Worm (Caenorhabditis elegans) whole organism, L4 larva: ENCODE results near the gene pgap-2.
"Not testable (repeated sequence)": the region's sequence is repeated elsewhere in the genome, so short reads cannot be mapped to it uniquely, and the experiment has no call there.

Experiments
- F44E2.7 ChIP-seq: fragments of 200-800 bp; sonication (Bioruptor generic); IDR thresholded peaks from 2 replicates; pipeline ENCODE4 v2.1.2; 2022; ENCODE audit warnings: missing genetic modification characterization, missing compliant biosample characterization
- T26A8.4 ChIP-seq: fragments of 200-800 bp; sonication (Bioruptor generic); IDR thresholded peaks from 2 replicates; pipeline ENCODE4 v1.3.6; 2022; ENCODE audit warnings: missing genetic modification characterization, missing compliant biosample characterization
- Y48G9A.11 ChIP-seq: fragments of 200-800 bp; sonication (Bioruptor generic); IDR thresholded peaks from 2 replicates; pipeline ENCODE4 v1.3.6; 2022; ENCODE audit warnings: missing genetic modification reagents, missing genetic modification characterization, missing compliant biosample characterization
- Y5F2A.4 ChIP-seq: fragments of 200-800 bp; sonication (Bioruptor generic); optimal IDR thresholded peaks from 2 replicates; lab custom pipeline; 2018; ENCODE audit warnings: mild to moderate bottlenecking, missing genetic modification characterization, missing compliant biosample characterization
- arid-1 ChIP-seq: fragments of 200-800 bp; sonication (Bioruptor generic); conservative IDR thresholded peaks from 2 replicates; pipeline ENCODE4 v1.3.6; 2022; ENCODE audit warnings: missing genetic modification reagents, missing genetic modification characterization, missing compliant biosample characterization
- ceh-20 ChIP-seq: fragments of 200-800 bp; sonication (Bioruptor generic); IDR thresholded peaks from 2 replicates; pipeline ENCODE4 v1.3.6; 2022; ENCODE audit warnings: missing genetic modification reagents, missing genetic modification characterization, missing compliant biosample characterization
- ceh-28 ChIP-seq: fragments of 150-350 bp; optimal IDR thresholded peaks from 2 replicates; lab custom pipeline; 2014; ENCODE audit warnings: missing biosample characterization, missing genetic modification reagents, missing genetic modification characterization
- ces-1 ChIP-seq: fragments of 150-350 bp; sonication (generic microtip); optimal IDR thresholded peaks from 4 replicates; lab custom pipeline; 2014; ENCODE audit warnings: missing biosample characterization, missing genetic modification reagents, missing genetic modification characterization
- cey-2 ChIP-seq: sonication (generic microtip); optimal IDR thresholded peaks from 3 replicates; lab custom pipeline; 2017; ENCODE audit warnings: missing genetic modification characterization, mild to moderate bottlenecking, missing compliant biosample characterization, antibody characterized with exemption, borderline replicate concordance; ENCODE audit not compliant: insufficient read depth
- ctbp-1 ChIP-seq: fragments of 200-800 bp; sonication (Bioruptor generic); IDR thresholded peaks from 2 replicates; pipeline ENCODE4 v1.3.6; 2022; ENCODE audit warnings: missing genetic modification reagents, missing genetic modification characterization, missing compliant biosample characterization
- dmd-6 ChIP-seq: fragments of 200-800 bp; sonication (Bioruptor generic); IDR thresholded peaks from 2 replicates; pipeline ENCODE4 v1.3.6; 2022; ENCODE audit warnings: missing genetic modification reagents, missing genetic modification characterization, missing compliant biosample characterization
- dve-1 ChIP-seq: sonication (generic microtip); optimal IDR thresholded peaks from 2 replicates; lab custom pipeline; 2017; ENCODE audit warnings: antibody characterized with exemption, mild to moderate bottlenecking, missing genetic modification characterization, missing compliant biosample characterization; ENCODE audit not compliant: insufficient read depth
- gei-8 ChIP-seq: fragments of 200-800 bp; sonication (Bioruptor generic); optimal IDR thresholded peaks from 2 replicates; lab custom pipeline; 2018; ENCODE audit warnings: mild to moderate bottlenecking, missing genetic modification characterization, missing compliant biosample characterization
- hlh-30 ChIP-seq: sonication (generic microtip); optimal IDR thresholded peaks from 2 replicates; lab custom pipeline; 2017; ENCODE audit warnings: antibody characterized with exemption, mild to moderate bottlenecking, missing genetic modification characterization, missing compliant biosample characterization; ENCODE audit not compliant: insufficient read depth
- hmg-1.1 ChIP-seq: fragments of 200-800 bp; sonication (Bioruptor generic); IDR thresholded peaks from 2 replicates; pipeline ENCODE4 v1.3.6; 2022; ENCODE audit warnings: missing genetic modification reagents, missing genetic modification characterization, missing compliant biosample characterization
- lin-1 ChIP-seq: fragments of 200-800 bp; sonication (Bioruptor generic); IDR thresholded peaks from 2 replicates; pipeline ENCODE4 v1.3.6; 2022; ENCODE audit warnings: missing genetic modification reagents, missing genetic modification characterization, missing compliant biosample characterization
- lin-29 ChIP-seq: fragments of 200-800 bp; sonication (Bioruptor generic); IDR thresholded peaks from 2 replicates; pipeline ENCODE4 v1.3.6; 2022; ENCODE audit warnings: missing genetic modification reagents, missing genetic modification characterization, missing compliant biosample characterization
- lin-38 ChIP-seq: fragments of 200-800 bp; sonication (Bioruptor generic); IDR thresholded peaks from 2 replicates; pipeline ENCODE4 v1.3.6; 2022; ENCODE audit warnings: missing genetic modification reagents, missing genetic modification characterization, missing compliant biosample characterization
- lir-3 ChIP-seq: sonication (generic microtip); optimal IDR thresholded peaks from 2 replicates; lab custom pipeline; 2016; ENCODE audit warnings: mild to moderate bottlenecking, missing genetic modification characterization, missing compliant biosample characterization
- lsy-2 ChIP-seq, 2 experiments: fragments of 150-350 bp in 1 of 2; sonication (generic microtip) in 1 of 2; optimal IDR thresholded peaks; 2 replicates each; lab custom pipeline; 2014 to 2017; ENCODE audit warnings: missing biosample characterization in 2 of 2, missing genetic modification characterization in 2 of 2
- mdt-29 ChIP-seq: fragments of 200-800 bp; sonication (Bioruptor generic); IDR thresholded peaks from 2 replicates; pipeline ENCODE4 v1.3.6; 2022; ENCODE audit warnings: missing genetic modification reagents, missing genetic modification characterization, missing compliant biosample characterization
- mxl-2 ChIP-seq: fragments of 200-800 bp; sonication (Bioruptor generic); conservative IDR thresholded peaks from 2 replicates; pipeline ENCODE4 v1.3.6; 2022; ENCODE audit warnings: missing genetic modification reagents, missing genetic modification characterization, missing compliant biosample characterization
- nhr-102 ChIP-seq: sonication (generic microtip); optimal IDR thresholded peaks from 2 replicates; lab custom pipeline; 2016; ENCODE audit warnings: mild to moderate bottlenecking, missing genetic modification characterization, moderate library complexity, missing compliant biosample characterization
- nhr-11 ChIP-seq: fragments of 150-350 bp; optimal IDR thresholded peaks from 2 replicates; lab custom pipeline; 2014; ENCODE audit warnings: missing biosample characterization, missing genetic modification characterization
- nhr-111 ChIP-seq: fragments of 200-800 bp; sonication (Bioruptor generic); optimal IDR thresholded peaks from 2 replicates; lab custom pipeline; 2018; ENCODE audit warnings: mild to moderate bottlenecking, missing genetic modification characterization, missing compliant biosample characterization
- nhr-237 ChIP-seq: sonication (generic microtip); optimal IDR thresholded peaks from 2 replicates; lab custom pipeline; 2017; ENCODE audit warnings: missing biosample characterization, missing genetic modification characterization
- nhr-42 ChIP-seq: fragments of 200-800 bp; sonication (Bioruptor generic); IDR thresholded peaks from 2 replicates; pipeline ENCODE4 v1.3.6; 2022; ENCODE audit warnings: missing genetic modification characterization, missing compliant biosample characterization
- pqm-1 ChIP-seq: sonication (generic microtip); optimal IDR thresholded peaks from 2 replicates; lab custom pipeline; 2017; ENCODE audit warnings: missing biosample characterization, missing genetic modification characterization
- set-16 ChIP-seq: fragments of 200-800 bp; sonication (Bioruptor generic); IDR thresholded peaks from 2 replicates; pipeline ENCODE4 v1.3.6; 2022; ENCODE audit warnings: missing genetic modification reagents, missing genetic modification characterization, missing compliant biosample characterization
- snpc-1.2 ChIP-seq: fragments of 200-800 bp; sonication (Bioruptor generic); IDR thresholded peaks from 2 replicates; pipeline ENCODE4 v1.3.6; 2022; ENCODE audit warnings: missing genetic modification reagents, missing genetic modification characterization, missing compliant biosample characterization
- spr-3 ChIP-seq: fragments of 200-800 bp; sonication (Bioruptor generic); optimal IDR thresholded peaks from 2 replicates; lab custom pipeline; 2018; ENCODE audit warnings: mild to moderate bottlenecking, missing genetic modification characterization, missing compliant biosample characterization
- unc-62 ChIP-seq, 3 experiments: fragments of 150-350 bp in 1 of 3; sonication (generic microtip); optimal IDR thresholded peaks in 2 of 3; peaks in 1 of 3; 1 replicate in 1 of 3; 2 replicates in 2 of 3; lab custom pipeline; 2014 to 2017; ENCODE audit warnings: missing biosample characterization in 3 of 3, missing genetic modification characterization in 3 of 3, missing genetic modification reagents in 3 of 3, missing genotype in 1 of 3
- zfp-2 ChIP-seq: sonication (generic microtip); optimal IDR thresholded peaks from 2 replicates; lab custom pipeline; 2016; ENCODE audit warnings: mild to moderate bottlenecking, missing genetic modification characterization, missing compliant biosample characterization
- zfp-3 ChIP-seq: fragments of 200-800 bp; sonication (Bioruptor generic); conservative IDR thresholded peaks from 2 replicates; pipeline ENCODE4 v1.3.6; 2022; ENCODE audit warnings: missing genetic modification reagents, missing genetic modification characterization, missing compliant biosample characterization
- zip-11 ChIP-seq: fragments of 200-800 bp; sonication (Bioruptor generic); IDR thresholded peaks from 2 replicates; pipeline ENCODE4 v1.3.6; 2022; ENCODE audit warnings: missing genetic modification characterization, missing compliant biosample characterization

The pgap-2 gene

ce11 chrIII:4742620-4743019, 37.3 kb downstream of the pgap-2 start, which contains the start of gene twk-6:
twk-6 (plus strand) TSS chrIII:4742920.
- not testable (repeated sequence) for TF ChIP-seq ces-1; nhr-11 (tag; lab: Kevin White, UChicago); lin-1 (GFP tag; lab: Robert Waterston, UW)

DNA sequence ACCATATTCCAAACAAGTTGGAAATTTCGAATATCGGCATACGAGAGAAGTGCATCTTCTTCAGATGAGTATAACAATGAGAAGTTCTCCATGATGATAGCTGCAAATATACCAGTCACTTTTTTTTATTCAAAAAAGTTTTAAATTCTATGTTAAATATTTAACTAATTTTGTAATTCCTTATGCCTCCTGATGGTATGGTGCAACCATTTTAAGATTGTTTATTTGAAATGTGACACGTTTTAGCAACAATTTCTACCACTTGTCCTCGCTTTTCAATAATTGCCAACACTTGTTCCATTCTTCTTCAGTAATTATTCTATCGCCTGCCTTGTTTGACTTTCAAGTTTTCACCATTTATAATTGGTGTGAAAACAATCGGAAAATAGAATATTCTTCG, 40.6 kb downstream of the pgap-2 start, which contains the start of gene F17C8.6:
TSS of gene F17C8.6 (minus strand) at position 101 of the 400 bp plus-strand sequence.
- no peak for TF ChIP-seq spr-3 (GFP tag; lab: Kevin White, UChicago)
- TF ChIP-seq mxl-2 (GFP tag; lab: Robert Waterston, UW) = no peak
- TF ChIP-seq set-16 (GFP tag; lab: Robert Waterston, UW) = no peak
- no peak for TF ChIP-seq zip-11
- no peak for TF ChIP-seq ceh-20 (GFP tag; lab: Robert Waterston, UW)
- no peak for TF ChIP-seq lir-3
- TF ChIP-seq gei-8 = no peak
- TF ChIP-seq nhr-111 (GFP tag; lab: Kevin White, UChicago) = no peak
- no peak for TF ChIP-seq lin-1 (GFP tag; lab: Robert Waterston, UW)
- TF ChIP-seq ceh-28 = no peak
- no peak for TF ChIP-seq F44E2.7 (GFP tag; lab: Robert Waterston, UW)
- TF ChIP-seq hlh-30 (tag; lab: Kevin White, UChicago) = no peak
- no peak for TF ChIP-seq Y5F2A.4 (GFP tag; lab: Kevin White, UChicago)
- TF ChIP-seq ctbp-1 (GFP tag; lab: Robert Waterston, UW) = no peak
- no peak for TF ChIP-seq cey-2 (tag; lab: Kevin White, UChicago)
- no peak for TF ChIP-seq nhr-237
- TF ChIP-seq nhr-102 (tag; lab: Kevin White, UChicago) = no peak
- no peak for TF ChIP-seq pqm-1 (tag; lab: Kevin White, UChicago)

ce11 chrIII:4748109-4748508, 42.8 kb downstream of the pgap-2 start, which contains the start of gene col-89:
col-89 (plus strand) TSS chrIII:4748127.
- no peak for TF ChIP-seq mxl-2 (GFP tag; lab: Robert Waterston, UW)
- no peak for TF ChIP-seq hmg-1.1 (GFP tag; lab: Robert Waterston, UW)
- no peak for TF ChIP-seq lin-1 (GFP tag; lab: Robert Waterston, UW)
- TF ChIP-seq unc-62 (GFP tag; optimal IDR thresholded peaks at IDR 0.05 in 1 of 2; lab: Kevin White, UChicago) = peak in 1 of 2 experiments; percentile 94
- TF ChIP-seq unc-62 (tag; optimal IDR thresholded peaks at IDR 0.05; lab: Kevin White, UChicago) = no peak
- no peak for TF ChIP-seq zfp-2 (tag; lab: Kevin White, UChicago)
- no peak for TF ChIP-seq dve-1 (tag; lab: Kevin White, UChicago)
- no peak for TF ChIP-seq nhr-237
- TF ChIP-seq, all 104 proteins: peak for 1

DNA sequence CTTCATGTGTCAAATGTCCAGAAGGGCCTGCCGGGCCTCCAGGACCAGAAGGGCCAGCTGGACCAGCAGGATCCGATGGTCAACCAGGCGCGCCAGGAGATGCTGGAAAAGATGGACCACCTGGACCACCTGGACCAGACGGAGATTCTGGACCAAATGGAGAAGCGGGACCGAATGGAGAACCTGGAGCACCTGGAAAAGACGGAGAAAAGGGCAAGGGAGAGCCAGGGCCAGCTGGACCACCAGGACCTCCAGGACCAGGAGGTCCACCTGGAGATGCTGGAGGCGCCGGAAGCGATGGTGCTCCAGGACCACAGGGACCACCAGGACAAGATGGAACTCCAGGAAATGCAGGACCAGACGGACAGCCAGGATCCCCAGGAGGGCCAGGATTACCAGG, 43.4 kb downstream of the pgap-2 start:
- TF ChIP-seq unc-62 (GFP tag; optimal IDR thresholded peaks at IDR 0.05 in 1 of 2; lab: Kevin White, UChicago) = peak in 1 of 2 experiments; percentile 73
- TF ChIP-seq unc-62 (tag; optimal IDR thresholded peaks at IDR 0.05; lab: Kevin White, UChicago) = no peak
- TF ChIP-seq set-16 (GFP tag; lab: Robert Waterston, UW) = peak; percentile 96
- TF ChIP-seq lir-3 = no peak

ce11 chrIII:4752569-4752968, 47.3 kb downstream of the pgap-2 start:
- TF ChIP-seq hmg-1.1 (GFP tag; lab: Robert Waterston, UW) (peak; percentile 75), ceh-20 (GFP tag; lab: Robert Waterston, UW) (peak; percentile 82), nhr-42 (GFP tag; lab: Robert Waterston, UW) (0 out of 2 replicates have a peak, but pooled peaks have one; percentile 19), dmd-6 (peak; percentile 35), ctbp-1 (GFP tag; lab: Robert Waterston, UW) (peak; percentile 67), snpc-1.2 (0 out of 2 replicates have a peak, but pooled peaks have one; percentile 39), Y48G9A.11 (GFP tag; lab: Robert Waterston, UW) (0 out of 2 replicates have a peak, but pooled peaks have one; percentile 32), lin-29 (peak; percentile 82), arid-1 (GFP tag; lab: Robert Waterston, UW) (peak; percentile 65), lin-38 (GFP tag; lab: Robert Waterston, UW) (peak; percentile 84), mdt-29 (GFP tag; lab: Robert Waterston, UW) (0 out of 2 replicates have a peak, but pooled peaks have one; percentile 8), T26A8.4 (peak; percentile 77), lsy-2 (tag; optimal IDR thresholded peaks at IDR 0.05; lab: Kevin White, UChicago) (peak in 1 of 2 experiments; percentile 38), zfp-3 (GFP tag; lab: Robert Waterston, UW) (0 out of 2 replicates have a peak, but pooled peaks have one; percentile 60)
